Worm (Caenorhabditis elegans): ENCODE results near the gene frpr-8.

The frpr-8 gene

ce11 chrX:8697517-8697916 is at the start of gene frpr-8:
Gene frpr-8 (plus strand): TSS chrX:8697817.
- TF ChIP-seq unc-120 (tag; optimal IDR thresholded peaks at IDR 0.05; ENCODE audit: poor library complexity, severe bottlenecking) (no peak), lin-32 (GFP tag; optimal IDR thresholded peaks at IDR 0.05) (no peak), blmp-1 (tag; optimal IDR thresholded peaks at IDR 0.05) (no peak), snpc-4 (tag; optimal IDR thresholded peaks at IDR 0.05) (no peak), elt-1 (tag; optimal IDR thresholded peaks at IDR 0.05; ENCODE audit: borderline replicate concordance, insufficient read depth) (no peak), ztf-11 (tag; optimal IDR thresholded peaks at IDR 0.05) (no peak), drap-1 (GFP tag; optimal IDR thresholded peaks at IDR 0.05) (no peak), mab-5 (tag; optimal IDR thresholded peaks at IDR 0.05) (no peak), lin-13 (tag; optimal IDR thresholded peaks at IDR 0.05) (no peak), bed-3 (GFP tag; optimal IDR thresholded peaks at IDR 0.05) (no peak)

ce11 chrX:8648582-8648981 is 49.0 kb upstream of the frpr-8 start:
- TF ChIP-seq nhr-2 (tag; optimal IDR thresholded peaks at IDR 0.05) (no peak), ces-1 (GFP tag; optimal IDR thresholded peaks at IDR 0.05) (peak; percentile 97)

- TF ChIP-seq M03D4.4 (tag; optimal IDR thresholded peaks at IDR 0.05) (no peak), nhr-237 (tag; optimal IDR thresholded peaks at IDR 0.05) (no peak), nhr-12 (tag; optimal IDR thresholded peaks at IDR 0.05) (no peak), flh-1 (GFP tag; optimal IDR thresholded peaks at IDR 0.05) (no peak), bed-3 (GFP tag; optimal IDR thresholded peaks at IDR 0.05) (no peak), elt-1 (tag; optimal IDR thresholded peaks at IDR 0.05; ENCODE audit: borderline replicate concordance, insufficient read depth) (no peak), cnd-1 (tag; optimal IDR thresholded peaks at IDR 0.05) (peak; percentile 42), ceh-43 (GFP tag; optimal IDR thresholded peaks at IDR 0.05) (peak; percentile 15), tbx-8 (GFP tag; optimal IDR thresholded peaks at IDR 0.05) (no peak), drap-1 (GFP tag; optimal IDR thresholded peaks at IDR 0.05) (peak; percentile 8), mab-5 (tag; optimal IDR thresholded peaks at IDR 0.05) (no peak), mep-1 (tag; optimal IDR thresholded peaks at IDR 0.05) (no peak), hlh-1 (tag; optimal IDR thresholded peaks at IDR 0.05) (no peak), unc-120 (tag; optimal IDR thresholded peaks at IDR 0.05; ENCODE audit: poor library complexity, severe bottlenecking) (no peak), ztf-11 (tag; optimal IDR thresholded peaks at IDR 0.05) (no peak), ces-1 (GFP tag; optimal IDR thresholded peaks at IDR 0.05) (no peak), nhr-76 (tag; optimal IDR thresholded peaks at IDR 0.05) (no peak), sem-2 (GFP tag; optimal IDR thresholded peaks at IDR 0.05) (peak; percentile 8), unc-39 (tag; optimal IDR thresholded peaks at IDR 0.05) (no peak), mls-2 (tag; optimal IDR thresholded peaks at IDR 0.05) (no peak), lin-13 (tag; optimal IDR thresholded peaks at IDR 0.05) (no peak), ceh-83 (GFP tag; optimal IDR thresholded peaks at IDR 0.05) (peak; percentile 61), ham-2 (GFP tag; optimal IDR thresholded peaks at IDR 0.05) (no peak), nhr-2 (tag; optimal IDR thresholded peaks at IDR 0.05) (no peak), sptf-1 (tag; optimal IDR thresholded peaks at IDR 0.05) (no peak), ceh-39 (tag; optimal IDR thresholded peaks at IDR 0.05) (no peak), blmp-1 (tag; optimal IDR thresholded peaks at IDR 0.05) (no peak), nhr-28 (tag; optimal IDR thresholded peaks at IDR 0.05) (no peak), lin-32 (GFP tag; optimal IDR thresholded peaks at IDR 0.05) (no peak), zip-8 (tag; optimal IDR thresholded peaks at IDR 0.05) (no peak), lsy-2 (tag; optimal IDR thresholded peaks at IDR 0.05) (no peak), snpc-4 (tag; optimal IDR thresholded peaks at IDR 0.05) (no peak), elt-3 (tag; optimal IDR thresholded peaks at IDR 0.05) (no peak), unc-62 (GFP tag; optimal IDR thresholded peaks at IDR 0.05) (no peak)
Measured at ce11 chrX:8650535-8650934, 47.1 kb upstream of the frpr-8 start.

- no peak for TF ChIP-seq nhr-237 (tag; optimal IDR thresholded peaks at IDR 0.05)
- peak; percentile 2 for TF ChIP-seq zip-8 (tag; optimal IDR thresholded peaks at IDR 0.05)
Measured at ce11 chrX:8656019-8656418, 41.6 kb upstream of the frpr-8 start.

ce11 chrX:8659521-8659920 is 38.1 kb upstream of the frpr-8 start:
- TF ChIP-seq ceh-39 (tag; optimal IDR thresholded peaks at IDR 0.05) (no peak), ces-1 (GFP tag; optimal IDR thresholded peaks at IDR 0.05) (peak; percentile 77)
